Fruit fly (Drosophila melanogaster): Measurements from ENCODE around the gene omd.

Gene omd

dm6 chr3R:13660924-13661659 lies 25.9 kb downstream of the omd start, which contains the start of gene B52 (continued):
- TF ChIP-seq her (GFP tag; optimal IDR thresholded peaks at IDR 0.05) (peak; percentile 71), sim (GFP tag; IDR thresholded peaks at IDR 0.05) (no peak), Nf-YC (tag; optimal IDR thresholded peaks at IDR 0.05) (no peak), Bteb2 (GFP tag; optimal IDR thresholded peaks at IDR 0.05) (peak; percentile 42), Ptx1 (GFP tag; IDR thresholded peaks at IDR 0.05) (peak; percentile 59), Sry-β (GFP tag; optimal IDR thresholded peaks at IDR 0.05) (no peak), CG4424 (GFP tag; optimal IDR thresholded peaks at IDR 0.05) (peak; percentile 50), CG15601 (tag; optimal IDR thresholded peaks at IDR 0.05) (peak; percentile 34), maf-S (GFP tag; optimal IDR thresholded peaks at IDR 0.05) (peak; percentile 42), Hmr (GFP tag; optimal IDR thresholded peaks at IDR 0.05) (peak; percentile 77), slbo (GFP tag; IDR thresholded peaks at IDR 0.05) (peak; percentile 68), D (optimal IDR thresholded peaks at IDR 0.05) (peak; percentile 8), D (GFP tag; optimal IDR thresholded peaks at IDR 0.05) (peak; percentile 41), al (GFP tag; IDR thresholded peaks at IDR 0.05) (peak; percentile 53; the same call in 1 of the 2 replicates), salm (tag; optimal IDR thresholded peaks at IDR 0.05) (peak; percentile 11), sr (GFP tag; IDR thresholded peaks at IDR 0.05) (peak; percentile 34; the same call in 1 of the 3 replicates), btn (GFP tag; optimal IDR thresholded peaks at IDR 0.05) (peak; percentile 43), Hr51 (GFP tag; optimal IDR thresholded peaks at IDR 0.05) (peak in 1 of 2 experiments; percentile 0), CG18262 (tag; optimal IDR thresholded peaks at IDR 0.05) (peak; percentile 32), CG16815 (GFP tag; optimal IDR thresholded peaks at IDR 0.05) (no peak), CG12155 (GFP tag; optimal IDR thresholded peaks at IDR 0.05) (no peak), HLHmδ (GFP tag; optimal IDR thresholded peaks at IDR 0.05) (peak; percentile 90), CG9876 (GFP tag; optimal IDR thresholded peaks at IDR 0.05) (peak; percentile 42), CG11504 (tag; optimal IDR thresholded peaks at IDR 0.05) (no peak), Dip2 (GFP tag; IDR thresholded peaks at IDR 0.05) (no peak), CG2116 (GFP tag; optimal IDR thresholded peaks at IDR 0.05) (peak; percentile 52), Atf-2 (GFP tag; optimal IDR thresholded peaks at IDR 0.05) (no peak), CG13424 (tag; optimal IDR thresholded peaks at IDR 0.05) (peak; percentile 17), rib (GFP tag; IDR thresholded peaks at IDR 0.05) (peak; percentile 51; the same call in 1 of the 2 replicates), jumu (GFP tag; optimal IDR thresholded peaks at IDR 0.05) (peak; percentile 29), fru (optimal IDR thresholded peaks at IDR 0.05) (no peak), CG18476 (GFP tag; optimal IDR thresholded peaks at IDR 0.05) (no peak), pfk (GFP tag; optimal IDR thresholded peaks at IDR 0.05) (peak; percentile 95), emc (GFP tag; optimal IDR thresholded peaks at IDR 0.05) (peak; percentile 24), knrl (GFP tag; IDR thresholded peaks at IDR 0.05; ENCODE audit: partially characterized antibody) (peak; percentile 59), Sox100B (GFP tag; optimal IDR thresholded peaks at IDR 0.05) (peak; percentile 62), CG13296 (GFP tag; optimal IDR thresholded peaks at IDR 0.05) (peak; percentile 82), CG14860 (GFP tag; IDR thresholded peaks at IDR 0.05; ENCODE audit: partially characterized antibody) (no peak; the same call in 2 of the 3 replicates), CG14710 (tag; optimal IDR thresholded peaks at IDR 0.05) (peak; percentile 35), CG17385 (GFP tag; optimal IDR thresholded peaks at IDR 0.05) (peak; percentile 79), trh (GFP tag; optimal IDR thresholded peaks at IDR 0.05) (no peak), CG12071 (GFP tag; optimal IDR thresholded peaks at IDR 0.05) (peak; percentile 83), vvl (GFP tag; IDR thresholded peaks at IDR 0.05) (peak; percentile 80), Camta (GFP tag; optimal IDR thresholded peaks at IDR 0.05) (peak; percentile 37), CG8478 (optimal IDR thresholded peaks at IDR 0.05) (no peak), ind (GFP tag; optimal IDR thresholded peaks at IDR 0.05) (peak; percentile 11), pnt (GFP tag; optimal IDR thresholded peaks at IDR 0.05) (peak; percentile 34), ap (GFP tag; IDR thresholded peaks at IDR 0.05) (no peak; the same call in 1 of the 2 replicates), vnd (GFP tag; IDR thresholded peaks at IDR 0.05; ENCODE audit: partially characterized antibody) (0 out of 3 replicates have a peak, but pooled peaks have one; percentile 33), CG15011 (GFP tag; optimal IDR thresholded peaks at IDR 0.05) (peak; percentile 51)
